Fruit fly (Drosophila melanogaster) whole organism, wandering third instar larva: ENCODE data around the gene CG6878.
A peak's percentile ranks its signal among the peaks of the same experiment; 100 is the strongest.

ENCODE experiments used
- Abd-B ChIP-seq: fragments of >200 bp; optimal IDR thresholded peaks from 2 replicates; lab custom pipeline; 2017; ENCODE audit warnings: missing biosample characterization, missing genetic modification characterization
- CG9705 ChIP-seq: fragments of 200-800 bp; sonication (Bioruptor generic); optimal IDR thresholded peaks from 2 replicates; lab custom pipeline; 2018; ENCODE audit warnings: missing biosample characterization, mild to moderate bottlenecking, missing genetic modification characterization
- HLH106 ChIP-seq: fragments of 200-800 bp; optimal IDR thresholded peaks from 3 replicates; lab custom pipeline; 2019; ENCODE audit warnings: missing biosample characterization, mild to moderate bottlenecking, missing genetic modification characterization, moderate library complexity
- Hr78 ChIP-seq: fragments of >200 bp; optimal IDR thresholded peaks from 2 replicates; lab custom pipeline; 2017; ENCODE audit warnings: missing biosample characterization, missing genetic modification characterization
- N ChIP-seq: fragments of >200 bp; optimal IDR thresholded peaks from 2 replicates; lab custom pipeline; 2018; ENCODE audit warnings: missing biosample characterization, missing external identifiers, missing genetic modification characterization
- OdsH ChIP-seq: fragments of 200-800 bp; sonication (Bioruptor generic); optimal IDR thresholded peaks from 2 replicates; lab custom pipeline; 2016; ENCODE audit warnings: missing biosample characterization, mild to moderate bottlenecking, missing genetic modification characterization
- Rel ChIP-seq, 2 experiments: fragments of 200-800 bp; sonication (Bioruptor generic) in 1 of 2; optimal IDR thresholded peaks; 2 replicates in 1 of 2; 3 replicates in 1 of 2; lab custom pipeline; 2016 to 2019; ENCODE audit warnings: mild to moderate bottlenecking in 2 of 2, missing biosample characterization in 2 of 2, missing genetic modification characterization in 2 of 2, moderate library complexity in 1 of 2
- Sp1 ChIP-seq: fragments of 200-800 bp; sonication (Bioruptor generic); optimal IDR thresholded peaks from 3 replicates; lab custom pipeline; 2019; ENCODE audit warnings: missing biosample characterization, mild to moderate bottlenecking, missing genetic modification characterization, moderate library complexity
- Vsx2 ChIP-seq: fragments of 200-300, 225-300 bp; sonication (Bioruptor generic); optimal IDR thresholded peaks from 2 replicates; lab custom pipeline; 2018; ENCODE audit warnings: missing biosample characterization, missing genetic modification characterization; ENCODE audit not compliant: partially characterized antibody
- dmrt93B ChIP-seq: fragments of 200-800 bp; sonication (Bioruptor generic); optimal IDR thresholded peaks from 2 replicates; lab custom pipeline; 2018; ENCODE audit warnings: missing biosample characterization, mild to moderate bottlenecking, missing genetic modification characterization
- foxo ChIP-seq, 2 experiments: fragments of 200-800 bp; sonication (Bioruptor generic); optimal IDR thresholded peaks; 2 replicates in 1 of 2; 3 replicates in 1 of 2; lab custom pipeline; 2016 to 2017; ENCODE audit warnings: missing biosample characterization in 2 of 2, missing genetic modification characterization in 2 of 2
- fru ChIP-seq: fragments of 200-800 bp; sonication (Bioruptor generic); optimal IDR thresholded peaks from 3 replicates; lab custom pipeline; 2016; ENCODE audit warnings: missing biosample characterization, mild to moderate bottlenecking, missing genetic modification characterization
- psq ChIP-seq: fragments of 200-800 bp; sonication (Bioruptor generic); optimal IDR thresholded peaks from 3 replicates; lab custom pipeline; 2017; ENCODE audit warnings: missing biosample characterization, mild to moderate bottlenecking, missing genetic modification characterization, moderate library complexity
- sage ChIP-seq: fragments of 200-800 bp; sonication (Bioruptor generic); optimal IDR thresholded peaks from 2 replicates; lab custom pipeline; 2016; ENCODE audit warnings: missing biosample characterization, mild to moderate bottlenecking, missing genetic modification characterization
- usp ChIP-seq: fragments of >200 bp; optimal IDR thresholded peaks from 2 replicates; lab custom pipeline; 2017; ENCODE audit warnings: missing biosample characterization, missing genetic modification characterization

CG6878 gene

dm6 chr3L:15207544-15207943 is 45.9 kb downstream of the CG6878 start, which contains the start of gene Prx1:
TSS of gene Prx1 (plus strand) at chr3L:15207844.
- TF ChIP-seq Hr78 (GFP tag; lab: Kevin White, UChicago) (no peak), Vsx2 (GFP tag; lab: Kevin White, UChicago) (no peak), dmrt93B (no peak), usp (GFP tag; lab: Kevin White, UChicago) (no peak)

- TF ChIP-seq fru (GFP tag; lab: Kevin White, UChicago) (peak; percentile 36), HLH106 (tag; lab: Kevin White, UChicago) (peak; percentile 65), dmrt93B (peak; percentile 60), sage (GFP tag; lab: Kevin White, UChicago) (peak; percentile 52), Sp1 (GFP tag; lab: Kevin White, UChicago) (peak; percentile 71), N (GFP tag; lab: Kevin White, UChicago) (no peak), OdsH (peak; percentile 42), foxo (GFP tag; optimal IDR thresholded peaks at IDR 0.05; lab: Kevin White, UChicago) (peak in 1 of 2 experiments; percentile 55), Rel (GFP tag; optimal IDR thresholded peaks at IDR 0.05; lab: Kevin White, UChicago) (no peak), Rel (tag; optimal IDR thresholded peaks at IDR 0.05; lab: Kevin White, UChicago) (no peak), CG9705 (GFP tag; lab: Kevin White, UChicago) (peak; percentile 9), Abd-B (no peak), usp (GFP tag; lab: Kevin White, UChicago) (no peak), psq (peak; percentile 53)
These were observed 47.3 kb downstream of the CG6878 start for dm6 chr3L:15208695-15209450.
